Fruit fly (Drosophila melanogaster) whole organism, embryonic: Measurements from ENCODE around the gene CG5382.

Experiments used
- Bgb ChIP-seq: fragments of 200-800 bp; sonication (Bioruptor generic); IDR thresholded peaks from 2 replicates; pipeline ENCODE4 v1.3.6; 2022; ENCODE audit warnings: missing biosample characterization, missing genetic modification characterization; ENCODE audit not compliant: partially characterized antibody
- CG14441 ChIP-seq: fragments of 200-800 bp; sonication (Bioruptor generic); IDR thresholded peaks from 2 replicates; pipeline ENCODE4 v1.3.6; 2022; ENCODE audit warnings: missing biosample characterization, missing genetic modification characterization
- CG17328 ChIP-seq: fragments of 200-800 bp; sonication (Bioruptor generic); IDR thresholded peaks from 2 replicates; pipeline ENCODE4 v1.3.6; 2022; ENCODE audit warnings: missing biosample characterization, missing genetic modification characterization
- Pdp1 ChIP-seq, 2 experiments: fragments of 200-800 bp; sonication (Bioruptor generic); optimal IDR thresholded peaks; 3 replicates each; lab custom pipeline; 2016; ENCODE audit warnings: missing biosample characterization in 2 of 2, missing genetic modification characterization in 2 of 2, mild to moderate bottlenecking in 1 of 2, moderate library complexity in 1 of 2
- ab ChIP-seq: fragments of 200-800 bp; sonication (Bioruptor generic); optimal IDR thresholded peaks from 2 replicates; lab custom pipeline; 2016; ENCODE audit warnings: missing biosample characterization, missing genetic modification characterization
- chm ChIP-seq: fragments of 200-800 bp; sonication (Bioruptor generic); IDR thresholded peaks from 2 replicates; pipeline ENCODE4 v1.3.6; 2022; ENCODE audit warnings: missing biosample characterization, missing genetic modification characterization
- croc ChIP-seq: fragments of 200-800 bp; sonication (Bioruptor generic); conservative IDR thresholded peaks from 3 replicates; pipeline ENCODE4 v1.3.6; 2022; ENCODE audit warnings: missing biosample characterization, missing genetic modification characterization
- org-1 ChIP-seq: fragments of 200-800 bp; sonication (Bioruptor generic); optimal IDR thresholded peaks from 2 replicates; lab custom pipeline; 2017; ENCODE audit warnings: missing biosample characterization, missing genetic modification characterization

- TF ChIP-seq chm (GFP tag; lab: Robert Waterston, UW), result no peak
- no peak for TF ChIP-seq org-1 (GFP tag; lab: Kevin White, UChicago)
- no peak for TF ChIP-seq ab (GFP tag; lab: Kevin White, UChicago)
- TF ChIP-seq croc (GFP tag; lab: Robert Waterston, UW), result no peak
- no peak for TF ChIP-seq Pdp1 (GFP tag; optimal IDR thresholded peaks at IDR 0.05; lab: Kevin White, UChicago)
- no peak for TF ChIP-seq CG14441
- TF ChIP-seq Bgb, result no peak
- no peak for TF ChIP-seq CG17328
These were observed 16.0 kb upstream of the CG5382 start, which contains the start of gene Gpdh3 for dm6 chr3R:22381735-22382134.
